Worm (Caenorhabditis elegans): ENCODE results near the gene bre-2.

DNA sequence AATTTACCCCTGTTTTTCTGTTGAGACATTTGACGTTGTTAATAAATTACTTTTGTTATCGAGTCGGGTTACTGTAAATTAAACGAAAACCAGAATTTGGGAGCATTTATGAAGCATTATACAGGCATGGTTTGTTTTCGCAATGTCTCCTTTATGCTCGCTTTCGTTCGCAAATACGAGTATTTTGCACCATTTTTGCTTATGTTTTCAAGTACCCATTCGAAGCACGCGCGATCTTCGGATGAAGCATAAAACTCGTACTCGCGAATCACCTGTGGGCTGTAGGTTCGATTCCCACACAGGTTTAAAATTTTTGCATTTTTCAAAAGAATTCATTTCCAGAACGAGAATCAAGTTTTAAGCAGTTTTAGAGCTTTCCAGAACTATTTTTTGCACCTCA, 25.5 kb upstream of the bre-2 start:
- TF ChIP-seq egl-27 (tag; optimal IDR thresholded peaks at IDR 0.05) (no peak), elt-3 (tag; optimal IDR thresholded peaks at IDR 0.05) (no peak), skn-1 (tag; optimal IDR thresholded peaks at IDR 0.05) (no peak), aly-2 (tag; optimal IDR thresholded peaks at IDR 0.05) (no peak), nhr-237 (tag; optimal IDR thresholded peaks at IDR 0.05) (no peak), ama-1 (optimal IDR thresholded peaks at IDR 0.05) (no peak), nfya-1 (tag; optimal IDR thresholded peaks at IDR 0.05; ENCODE audit: insufficient read depth) (no peak), nhr-28 (tag; optimal IDR thresholded peaks at IDR 0.05) (no peak), elt-1 (tag; optimal IDR thresholded peaks at IDR 0.05) (no peak), nhr-12 (tag; optimal IDR thresholded peaks at IDR 0.05) (no peak), tbx-2 (tag; optimal IDR thresholded peaks at IDR 0.05) (no peak)
